Worm (Caenorhabditis elegans) whole organism, L4 larva: ENCODE measurements around the gene sqrd-1.

Experiments
- F26F4.8 ChIP-seq: fragments of 200-800 bp; sonication (Bioruptor generic); conservative IDR thresholded peaks from 2 replicates; pipeline ENCODE4 v1.3.6; 2022; ENCODE audit warnings: missing genetic modification characterization, missing compliant biosample characterization
- F44E2.7 ChIP-seq: fragments of 200-800 bp; sonication (Bioruptor generic); IDR thresholded peaks from 2 replicates; pipeline ENCODE4 v2.1.2; 2022; ENCODE audit warnings: missing genetic modification characterization, missing compliant biosample characterization
- R02D3.7 ChIP-seq: fragments of 150-350 bp; sonication (generic microtip); optimal IDR thresholded peaks from 3 replicates; lab custom pipeline; 2014; ENCODE audit warnings: missing biosample characterization, missing genetic modification characterization
- T20F7.1 ChIP-seq: fragments of 200-800 bp; sonication (Bioruptor generic); optimal IDR thresholded peaks from 2 replicates; lab custom pipeline; 2018; ENCODE audit warnings: mild to moderate bottlenecking, missing genetic modification characterization, missing compliant biosample characterization
- aha-1 ChIP-seq: fragments of 150-350 bp; peaks from one replicate; lab custom pipeline; 2014; ENCODE audit warnings: missing biosample characterization, missing genetic modification characterization
- aly-2 ChIP-seq: sonication (generic microtip); optimal IDR thresholded peaks from 2 replicates; lab custom pipeline; 2018; ENCODE audit warnings: missing biosample characterization, missing genetic modification characterization
- ceh-82 ChIP-seq: sonication (generic microtip); optimal IDR thresholded peaks from 2 replicates; lab custom pipeline; 2017; ENCODE audit warnings: missing biosample characterization, missing genetic modification characterization
- ces-1 ChIP-seq: fragments of 150-350 bp; sonication (generic microtip); optimal IDR thresholded peaks from 4 replicates; lab custom pipeline; 2014; ENCODE audit warnings: missing biosample characterization, missing genetic modification reagents, missing genetic modification characterization
- cey-2 ChIP-seq: sonication (generic microtip); optimal IDR thresholded peaks from 3 replicates; lab custom pipeline; 2017; ENCODE audit warnings: missing genetic modification characterization, mild to moderate bottlenecking, missing compliant biosample characterization, antibody characterized with exemption, borderline replicate concordance; ENCODE audit not compliant: insufficient read depth
- ctbp-1 ChIP-seq: fragments of 200-800 bp; sonication (Bioruptor generic); IDR thresholded peaks from 2 replicates; pipeline ENCODE4 v1.3.6; 2022; ENCODE audit warnings: missing genetic modification reagents, missing genetic modification characterization, missing compliant biosample characterization
- daf-16 ChIP-seq, 3 experiments: sonication (generic microtip); optimal IDR thresholded peaks; 2 replicates each; lab custom pipeline; 2016 to 2017; ENCODE audit warnings: missing genetic modification characterization in 3 of 3, missing genetic modification reagents in 3 of 3, mild to moderate bottlenecking in 2 of 3, missing compliant biosample characterization in 2 of 3, missing biosample characterization in 1 of 3, moderate library complexity in 1 of 3
- dmd-8 ChIP-seq: fragments of 200-800 bp; sonication (Bioruptor generic); IDR thresholded peaks from 2 replicates; pipeline ENCODE4 v1.3.6; 2022; ENCODE audit warnings: missing genetic modification characterization, missing compliant biosample characterization
- egl-27 ChIP-seq: sonication (generic microtip); optimal IDR thresholded peaks from 3 replicates; lab custom pipeline; 2017; ENCODE audit warnings: missing biosample characterization, missing genetic modification reagents, missing genetic modification characterization
- fkh-10 ChIP-seq: fragments of 150-350 bp; optimal IDR thresholded peaks from 2 replicates; lab custom pipeline; 2014; ENCODE audit warnings: missing biosample characterization, missing genetic modification reagents, missing genetic modification characterization
- fos-1 ChIP-seq: fragments of 150-350 bp; optimal IDR thresholded peaks from 2 replicates; lab custom pipeline; 2014; ENCODE audit warnings: missing biosample characterization, missing genetic modification characterization
- hif-1 ChIP-seq, 2 experiments: sonication (generic microtip); optimal IDR thresholded peaks; 2 replicates each; lab custom pipeline; 2016 to 2017; ENCODE audit warnings: missing compliant biosample characterization in 2 of 2, missing genetic modification characterization in 2 of 2, missing genetic modification reagents in 2 of 2, missing genotype in 2 of 2, mild to moderate bottlenecking in 1 of 2
- hlh-30 ChIP-seq: sonication (generic microtip); optimal IDR thresholded peaks from 2 replicates; lab custom pipeline; 2017; ENCODE audit warnings: antibody characterized with exemption, mild to moderate bottlenecking, missing genetic modification characterization, missing compliant biosample characterization; ENCODE audit not compliant: insufficient read depth
- lin-1 ChIP-seq: fragments of 200-800 bp; sonication (Bioruptor generic); IDR thresholded peaks from 2 replicates; pipeline ENCODE4 v1.3.6; 2022; ENCODE audit warnings: missing genetic modification reagents, missing genetic modification characterization, missing compliant biosample characterization
- lin-15B ChIP-seq: fragments of 150-350 bp; sonication (generic microtip); optimal IDR thresholded peaks from 3 replicates; lab custom pipeline; 2014; ENCODE audit warnings: missing biosample characterization, missing genetic modification characterization
- lin-29 ChIP-seq: fragments of 200-800 bp; sonication (Bioruptor generic); IDR thresholded peaks from 2 replicates; pipeline ENCODE4 v1.3.6; 2022; ENCODE audit warnings: missing genetic modification reagents, missing genetic modification characterization, missing compliant biosample characterization
- lin-38 ChIP-seq: fragments of 200-800 bp; sonication (Bioruptor generic); IDR thresholded peaks from 2 replicates; pipeline ENCODE4 v1.3.6; 2022; ENCODE audit warnings: missing genetic modification reagents, missing genetic modification characterization, missing compliant biosample characterization
- lin-39 ChIP-seq: fragments of 150-350 bp; optimal IDR thresholded peaks from 2 replicates; lab custom pipeline; 2014; ENCODE audit warnings: missing biosample characterization, missing genetic modification reagents, missing genetic modification characterization
- lsy-2 ChIP-seq, 2 experiments: fragments of 150-350 bp in 1 of 2; sonication (generic microtip) in 1 of 2; optimal IDR thresholded peaks; 2 replicates each; lab custom pipeline; 2014 to 2017; ENCODE audit warnings: missing biosample characterization in 2 of 2, missing genetic modification characterization in 2 of 2
- madf-9 ChIP-seq: fragments of 200-800 bp; sonication (Bioruptor generic); conservative IDR thresholded peaks from 2 replicates; pipeline ENCODE4 v1.3.6; 2022; ENCODE audit warnings: missing genetic modification reagents, missing genetic modification characterization, missing compliant biosample characterization
- mdt-29 ChIP-seq: fragments of 200-800 bp; sonication (Bioruptor generic); IDR thresholded peaks from 2 replicates; pipeline ENCODE4 v1.3.6; 2022; ENCODE audit warnings: missing genetic modification reagents, missing genetic modification characterization, missing compliant biosample characterization
- mxl-2 ChIP-seq: fragments of 200-800 bp; sonication (Bioruptor generic); conservative IDR thresholded peaks from 2 replicates; pipeline ENCODE4 v1.3.6; 2022; ENCODE audit warnings: missing genetic modification reagents, missing genetic modification characterization, missing compliant biosample characterization
- nhr-10 ChIP-seq: fragments of 150-350 bp; optimal IDR thresholded peaks from 2 replicates; lab custom pipeline; 2014; ENCODE audit warnings: missing biosample characterization, missing genetic modification characterization
- nhr-102 ChIP-seq: sonication (generic microtip); optimal IDR thresholded peaks from 2 replicates; lab custom pipeline; 2016; ENCODE audit warnings: mild to moderate bottlenecking, missing genetic modification characterization, moderate library complexity, missing compliant biosample characterization
- nhr-237 ChIP-seq: sonication (generic microtip); optimal IDR thresholded peaks from 2 replicates; lab custom pipeline; 2017; ENCODE audit warnings: missing biosample characterization, missing genetic modification characterization
- nhr-28 ChIP-seq: fragments of 150-350 bp; optimal IDR thresholded peaks from 2 replicates; lab custom pipeline; 2014; ENCODE audit warnings: missing biosample characterization, missing genetic modification characterization
- nhr-42 ChIP-seq: fragments of 200-800 bp; sonication (Bioruptor generic); IDR thresholded peaks from 2 replicates; pipeline ENCODE4 v1.3.6; 2022; ENCODE audit warnings: missing genetic modification characterization, missing compliant biosample characterization
- nhr-6 ChIP-seq: fragments of 150-350 bp; optimal IDR thresholded peaks from 2 replicates; lab custom pipeline; 2014; ENCODE audit warnings: missing biosample characterization, missing genetic modification characterization
- nhr-76 ChIP-seq: fragments of 150-350 bp; optimal IDR thresholded peaks from 2 replicates; lab custom pipeline; 2014; ENCODE audit warnings: missing biosample characterization, missing genetic modification characterization
- tag-97 ChIP-seq: fragments of 200-800 bp; sonication (Bioruptor generic); IDR thresholded peaks from 2 replicates; pipeline ENCODE4 v1.3.6; 2022; ENCODE audit warnings: missing genetic modification characterization, missing compliant biosample characterization
- unc-130 ChIP-seq: sonication (generic microtip); optimal IDR thresholded peaks from 2 replicates; lab custom pipeline; 2016; ENCODE audit warnings: missing genetic modification reagents, missing genetic modification characterization, missing compliant biosample characterization
- unc-62 ChIP-seq, 3 experiments: fragments of 150-350 bp in 1 of 3; sonication (generic microtip); optimal IDR thresholded peaks in 2 of 3; peaks in 1 of 3; 1 replicate in 1 of 3; 2 replicates in 2 of 3; lab custom pipeline; 2014 to 2017; ENCODE audit warnings: missing biosample characterization in 3 of 3, missing genetic modification characterization in 3 of 3, missing genetic modification reagents in 3 of 3, missing genotype in 1 of 3

sqrd-1 gene

ce11 chrIV:14172181-14172580 lies 47.5 kb upstream of the sqrd-1 start, which contains the start of gene R05A10.4:
Gene R05A10.4, plus strand, starts transcription at chrIV:14172481.
- TF ChIP-seq nhr-28 (tag; lab: Kevin White, UChicago) (no peak), hif-1 (tag; optimal IDR thresholded peaks at IDR 0.05; lab: Kevin White, UChicago) (no peak), ces-1 (GFP tag; lab: Kevin White, UChicago) (no peak), madf-9 (GFP tag; lab: Robert Waterston, UW) (no peak), ceh-82 (tag; lab: Kevin White, UChicago) (no peak), T20F7.1 (GFP tag; lab: Kevin White, UChicago) (no peak), lin-39 (tag; lab: Kevin White, UChicago) (no peak)

ce11 chrIV:14176373-14176772 lies 43.3 kb upstream of the sqrd-1 start, which contains the start of gene R05A10.3:
Gene R05A10.3, minus strand, starts transcription at chrIV:14176473.
- TF ChIP-seq nhr-6 (no peak), fkh-10 (no peak), ctbp-1 (GFP tag; lab: Robert Waterston, UW) (no peak), nhr-102 (no peak), egl-27 (tag; lab: Kevin White, UChicago) (no peak), F26F4.8 (GFP tag; lab: Robert Waterston, UW) (no peak), lin-38 (no peak), aly-2 (tag; lab: Kevin White, UChicago) (no peak), R02D3.7 (tag; lab: Kevin White, UChicago) (no peak), aha-1 (no peak), fos-1 (tag; lab: Kevin White, UChicago) (no peak), nhr-237 (tag; lab: Kevin White, UChicago) (no peak), lsy-2 (tag; optimal IDR thresholded peaks at IDR 0.05; lab: Kevin White, UChicago) (no peak), cey-2 (tag; lab: Kevin White, UChicago) (no peak), lin-1 (GFP tag; lab: Robert Waterston, UW) (no peak), nhr-10 (no peak), dmd-8 (no peak), F44E2.7 (GFP tag; lab: Robert Waterston, UW) (no peak)

- TF ChIP-seq hlh-30: no peak
- peak; percentile 61 for TF ChIP-seq aha-1
- no peak for TF ChIP-seq ctbp-1 (GFP tag; lab: Robert Waterston, UW)
- no peak for TF ChIP-seq lin-29 (GFP tag; lab: Robert Waterston, UW)
- TF ChIP-seq lin-15B (tag; lab: Kevin White, UChicago): no peak
- TF ChIP-seq nhr-76 (tag; lab: Kevin White, UChicago): no peak
- peak in 1 of 2 experiments; percentile 61 for TF ChIP-seq unc-62 (GFP tag; optimal IDR thresholded peaks at IDR 0.05 in 1 of 2; lab: Kevin White, UChicago)
- TF ChIP-seq unc-62 (tag; optimal IDR thresholded peaks at IDR 0.05; lab: Kevin White, UChicago): no peak
- no peak for TF ChIP-seq mxl-2
- no peak for TF ChIP-seq madf-9 (GFP tag; lab: Robert Waterston, UW)
- TF ChIP-seq tag-97: no peak
- TF ChIP-seq daf-16 (GFP tag; optimal IDR thresholded peaks at IDR 0.05; lab: Kevin White, UChicago): no peak
- TF ChIP-seq daf-16 (tag; optimal IDR thresholded peaks at IDR 0.05; lab: Kevin White, UChicago): no peak
- TF ChIP-seq fkh-10: no peak
- no peak for TF ChIP-seq unc-130 (GFP tag; lab: Kevin White, UChicago)
- no peak for TF ChIP-seq mdt-29 (GFP tag; lab: Robert Waterston, UW)
Measured at ce11 chrIV:14177058-14177457, 42.6 kb upstream of the sqrd-1 start, which contains the start of gene R05A10.2. Gene R05A10.2, plus strand, starts transcription at chrIV:14177271.

ce11 chrIV:14182077-14182476 lies 37.6 kb upstream of the sqrd-1 start, which contains the start of gene R05A10.1:
Gene R05A10.1, plus strand, starts transcription at chrIV:14182377.
- TF ChIP-seq unc-62 (GFP tag; optimal IDR thresholded peaks at IDR 0.05 in 1 of 2; lab: Kevin White, UChicago): peak in 1 of 2 experiments; percentile 70
- TF ChIP-seq unc-62 (tag; optimal IDR thresholded peaks at IDR 0.05; lab: Kevin White, UChicago): no peak
- TF ChIP-seq nhr-42: no peak
